Worm (Caenorhabditis elegans): ENCODE results near the gene got-2.2.

The got-2.2 gene

ce11 chrX:6221097-6221496, 19.7 kb upstream of the got-2.2 start:
- TF ChIP-seq elt-3 (tag; optimal IDR thresholded peaks at IDR 0.05): no peak
- TF ChIP-seq ham-2 (GFP tag; optimal IDR thresholded peaks at IDR 0.05): no peak
- no peak for TF ChIP-seq lsy-2 (tag; optimal IDR thresholded peaks at IDR 0.05)
- TF ChIP-seq cnd-1 (tag; optimal IDR thresholded peaks at IDR 0.05): no peak
- no peak for TF ChIP-seq nhr-2 (tag; optimal IDR thresholded peaks at IDR 0.05)
- no peak for TF ChIP-seq flh-1 (GFP tag; optimal IDR thresholded peaks at IDR 0.05)
- no peak for TF ChIP-seq lin-32 (GFP tag; optimal IDR thresholded peaks at IDR 0.05)
- no peak for TF ChIP-seq unc-120 (tag; optimal IDR thresholded peaks at IDR 0.05; ENCODE audit: poor library complexity, severe bottlenecking)
- no peak for TF ChIP-seq mls-2 (tag; optimal IDR thresholded peaks at IDR 0.05)
- TF ChIP-seq ceh-43 (GFP tag; optimal IDR thresholded peaks at IDR 0.05): no peak

ce11 chrX:6224841-6225240, 15.9 kb upstream of the got-2.2 start:
- no peak for TF ChIP-seq M03D4.4 (tag; optimal IDR thresholded peaks at IDR 0.05)
- TF ChIP-seq mls-2 (tag; optimal IDR thresholded peaks at IDR 0.05): no peak
- TF ChIP-seq lin-32 (GFP tag; optimal IDR thresholded peaks at IDR 0.05): peak; percentile 28
- TF ChIP-seq nhr-237 (tag; optimal IDR thresholded peaks at IDR 0.05): no peak
- TF ChIP-seq tbx-8 (GFP tag; optimal IDR thresholded peaks at IDR 0.05): no peak
- TF ChIP-seq lsy-2 (tag; optimal IDR thresholded peaks at IDR 0.05): no peak
- no peak for TF ChIP-seq ces-1 (GFP tag; optimal IDR thresholded peaks at IDR 0.05)
- peak; percentile 93 for TF ChIP-seq hlh-1 (tag; optimal IDR thresholded peaks at IDR 0.05)
- no peak for TF ChIP-seq sptf-1 (tag; optimal IDR thresholded peaks at IDR 0.05)
- TF ChIP-seq zip-8 (tag; optimal IDR thresholded peaks at IDR 0.05): no peak
- peak; percentile 82 for TF ChIP-seq cnd-1 (tag; optimal IDR thresholded peaks at IDR 0.05)
- no peak for TF ChIP-seq nhr-28 (tag; optimal IDR thresholded peaks at IDR 0.05)
- TF ChIP-seq sem-2 (GFP tag; optimal IDR thresholded peaks at IDR 0.05): no peak
- TF ChIP-seq mab-5 (tag; optimal IDR thresholded peaks at IDR 0.05): peak; percentile 82
- TF ChIP-seq ceh-43 (GFP tag; optimal IDR thresholded peaks at IDR 0.05): no peak
- no peak for TF ChIP-seq nhr-2 (tag; optimal IDR thresholded peaks at IDR 0.05)
- TF ChIP-seq drap-1 (GFP tag; optimal IDR thresholded peaks at IDR 0.05): no peak
- peak; percentile 96 for TF ChIP-seq unc-62 (GFP tag; optimal IDR thresholded peaks at IDR 0.05)
- TF ChIP-seq lin-13 (tag; optimal IDR thresholded peaks at IDR 0.05): peak; percentile 28
- no peak for TF ChIP-seq ztf-11 (tag; optimal IDR thresholded peaks at IDR 0.05)
- TF ChIP-seq ceh-39 (tag; optimal IDR thresholded peaks at IDR 0.05): no peak
- no peak for TF ChIP-seq blmp-1 (tag; optimal IDR thresholded peaks at IDR 0.05)
- TF ChIP-seq unc-120 (tag; optimal IDR thresholded peaks at IDR 0.05; ENCODE audit: poor library complexity, severe bottlenecking): peak; percentile 72
- no peak for TF ChIP-seq elt-1 (tag; optimal IDR thresholded peaks at IDR 0.05; ENCODE audit: borderline replicate concordance, insufficient read depth)
- TF ChIP-seq unc-39 (tag; optimal IDR thresholded peaks at IDR 0.05): no peak
- no peak for TF ChIP-seq flh-1 (GFP tag; optimal IDR thresholded peaks at IDR 0.05)
- no peak for TF ChIP-seq elt-3 (tag; optimal IDR thresholded peaks at IDR 0.05)
- no peak for TF ChIP-seq pha-4 (tag; optimal IDR thresholded peaks at IDR 0.05)
- no peak for TF ChIP-seq nhr-76 (tag; optimal IDR thresholded peaks at IDR 0.05)
- TF ChIP-seq mep-1 (tag; optimal IDR thresholded peaks at IDR 0.05): no peak

ce11 chrX:6230669-6231068, 10.1 kb upstream of the got-2.2 start, which contains the start of gene lite-1:
Gene lite-1 (minus strand): TSS chrX:6230769.
- TF ChIP-seq hlh-1 (tag; optimal IDR thresholded peaks at IDR 0.05): no peak
- TF ChIP-seq lin-13 (tag; optimal IDR thresholded peaks at IDR 0.05): no peak
- no peak for TF ChIP-seq ceh-43 (GFP tag; optimal IDR thresholded peaks at IDR 0.05)
- TF ChIP-seq sem-2 (GFP tag; optimal IDR thresholded peaks at IDR 0.05): no peak
- no peak for TF ChIP-seq ceh-83 (GFP tag; optimal IDR thresholded peaks at IDR 0.05)
- TF ChIP-seq mab-5 (tag; optimal IDR thresholded peaks at IDR 0.05): no peak
- no peak for TF ChIP-seq nhr-28 (tag; optimal IDR thresholded peaks at IDR 0.05)
- no peak for TF ChIP-seq unc-120 (tag; optimal IDR thresholded peaks at IDR 0.05; ENCODE audit: poor library complexity, severe bottlenecking)
- no peak for TF ChIP-seq elt-3 (tag; optimal IDR thresholded peaks at IDR 0.05)
- no peak for TF ChIP-seq bed-3 (GFP tag; optimal IDR thresholded peaks at IDR 0.05)
- no peak for TF ChIP-seq ceh-39 (tag; optimal IDR thresholded peaks at IDR 0.05)

ce11 chrX:6232998-6233626, 7.7 kb upstream of the got-2.2 start, which contains the start of gene C14F11.4:
Gene C14F11.4 (minus strand): TSS chrX:6233048.
- TF ChIP-seq elt-3 (tag; optimal IDR thresholded peaks at IDR 0.05) (no peak), ceh-83 (GFP tag; optimal IDR thresholded peaks at IDR 0.05) (no peak), sptf-1 (tag; optimal IDR thresholded peaks at IDR 0.05) (no peak), nhr-237 (tag; optimal IDR thresholded peaks at IDR 0.05) (no peak), sem-2 (GFP tag; optimal IDR thresholded peaks at IDR 0.05) (no peak), snpc-4 (tag; optimal IDR thresholded peaks at IDR 0.05) (no peak), nhr-28 (tag; optimal IDR thresholded peaks at IDR 0.05) (no peak), lin-13 (tag; optimal IDR thresholded peaks at IDR 0.05) (no peak), cnd-1 (tag; optimal IDR thresholded peaks at IDR 0.05) (no peak), ham-2 (GFP tag; optimal IDR thresholded peaks at IDR 0.05) (no peak), hlh-1 (tag; optimal IDR thresholded peaks at IDR 0.05) (no peak), mls-2 (tag; optimal IDR thresholded peaks at IDR 0.05) (no peak), ceh-43 (GFP tag; optimal IDR thresholded peaks at IDR 0.05) (no peak), lsy-2 (tag; optimal IDR thresholded peaks at IDR 0.05) (no peak), nhr-76 (tag; optimal IDR thresholded peaks at IDR 0.05) (no peak), mep-1 (tag; optimal IDR thresholded peaks at IDR 0.05) (no peak)
